Fruit fly (Drosophila melanogaster): ENCODE measurements around the gene Gld.

DNA sequence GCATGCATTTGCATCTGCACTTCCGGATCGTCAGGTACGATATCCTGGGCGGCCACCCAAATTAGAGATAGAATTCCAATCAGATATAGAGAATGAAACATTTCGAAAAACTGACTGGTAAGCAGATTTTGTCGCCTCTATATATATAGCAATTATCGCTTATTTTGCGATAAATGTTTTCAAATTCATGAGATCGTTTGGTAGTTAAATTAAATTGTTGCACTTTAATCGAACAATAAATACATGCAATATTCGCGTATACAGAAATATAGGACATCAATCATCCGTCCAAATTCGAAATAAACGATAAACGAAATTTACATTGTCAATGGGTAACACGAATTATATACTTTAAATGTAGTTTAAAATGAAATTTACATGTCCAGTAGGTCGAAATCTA, 13.6 kb downstream of the Gld start, which contains the start of gene Obp84a:
- TF ChIP-seq Sin3A (optimal IDR thresholded peaks at IDR 0.05) (no peak), ttk (optimal IDR thresholded peaks at IDR 0.05) (no peak), psq (optimal IDR thresholded peaks at IDR 0.05) (no peak)
